Worm (Caenorhabditis elegans) whole organism, early embryonic: ENCODE data around the gene srx-73.

ENCODE experiments used
- ama-1 ChIP-seq: fragments of 150-350 bp; optimal IDR thresholded peaks from 2 replicates; lab custom pipeline; 2014
- ceh-13 ChIP-seq: fragments of 200-800 bp; sonication (Bioruptor generic); optimal IDR thresholded peaks from 2 replicates; lab custom pipeline; 2018; ENCODE audit warnings: mild to moderate bottlenecking, missing genetic modification characterization, missing compliant biosample characterization
- ets-7 ChIP-seq: sonication (generic microtip); optimal IDR thresholded peaks from 2 replicates; lab custom pipeline; 2016; ENCODE audit warnings: missing genotype, missing genetic modification characterization, missing compliant biosample characterization
- flt-1 ChIP-seq: fragments of 200-800 bp; sonication (Bioruptor generic); IDR thresholded peaks from 2 replicates; pipeline ENCODE4 v1.3.6; 2022; ENCODE audit warnings: missing genetic modification characterization, missing compliant biosample characterization
- hmbx-1 ChIP-seq: sonication (generic microtip); optimal IDR thresholded peaks from 2 replicates; lab custom pipeline; 2016; ENCODE audit warnings: mild to moderate bottlenecking, missing genetic modification characterization, missing compliant biosample characterization
- hmg-4 ChIP-seq: fragments of 200-800 bp; sonication (Bioruptor generic); optimal IDR thresholded peaks from 2 replicates; lab custom pipeline; 2018; ENCODE audit warnings: mild to moderate bottlenecking, missing genetic modification characterization, missing compliant biosample characterization
- tbx-11 ChIP-seq: fragments of 200-800 bp; sonication (Bioruptor generic); IDR thresholded peaks from 2 replicates; pipeline ENCODE4 v1.3.6; 2022; ENCODE audit warnings: missing genetic modification characterization, missing compliant biosample characterization
- tbx-37 ChIP-seq: fragments of 200-800 bp; sonication (Bioruptor generic); conservative IDR thresholded peaks from 2 replicates; pipeline ENCODE4 v1.3.6; 2022; ENCODE audit warnings: missing genetic modification reagents, missing genetic modification characterization, missing compliant biosample characterization

DNA sequence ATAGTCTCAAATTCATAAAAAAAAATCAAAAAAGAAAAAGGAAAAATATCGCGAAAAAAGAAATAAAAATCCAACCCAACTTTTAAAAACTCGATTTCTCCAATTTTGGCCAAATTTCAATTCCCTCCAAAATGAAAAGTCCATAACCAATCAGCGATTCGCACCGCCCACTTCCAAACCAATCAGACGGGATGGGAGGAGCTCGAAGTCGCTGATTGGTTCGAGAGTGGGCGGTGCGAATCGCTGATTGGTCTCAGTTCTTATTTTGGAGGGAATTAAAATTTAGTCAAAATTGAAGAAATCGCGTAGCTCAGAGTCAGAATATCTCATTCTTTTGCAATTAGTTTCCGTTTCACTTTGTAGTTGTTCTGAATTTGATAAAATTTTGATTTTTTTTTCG, 42.0 kb downstream of the srx-73 start:
- TF ChIP-seq tbx-11 (GFP tag; lab: Robert Waterston, UW) = no peak
- TF ChIP-seq flt-1 (GFP tag; lab: Robert Waterston, UW) = no peak
- TF ChIP-seq hmbx-1 = no peak
- no peak for TF ChIP-seq hmg-4 (GFP tag; lab: Kevin White, UChicago)
- no peak for TF ChIP-seq ama-1
- no peak for TF ChIP-seq tbx-37 (GFP tag; lab: Robert Waterston, UW)
- TF ChIP-seq ceh-13 (GFP tag; lab: Kevin White, UChicago) = no peak
- TF ChIP-seq ets-7 (tag; lab: Kevin White, UChicago) = no peak
